Fruit fly (Drosophila melanogaster) whole organism, embryonic: ENCODE data around the gene spidey.

Experiments
- Ada2b ChIP-seq: fragments of 200-800 bp; sonication (Bioruptor generic); IDR thresholded peaks from 2 replicates; pipeline ENCODE4 v1.3.6; 2022; ENCODE audit warnings: missing biosample characterization, missing genetic modification characterization
- B-H1 ChIP-seq: fragments of 200-800 bp; sonication (Bioruptor generic); IDR thresholded peaks from 3 replicates; pipeline ENCODE4 v1.3.6; 2022; ENCODE audit warnings: missing biosample characterization, missing genetic modification characterization
- CG11247 ChIP-seq: fragments of 200-800 bp; sonication (Bioruptor generic); IDR thresholded peaks from 2 replicates; pipeline ENCODE4 v1.3.6; 2022; ENCODE audit warnings: missing biosample characterization, missing genetic modification characterization
- CG12155 ChIP-seq: fragments of 200-800 bp; sonication (Bioruptor generic); optimal IDR thresholded peaks from 3 replicates; lab custom pipeline; 2016; ENCODE audit warnings: missing biosample characterization, missing genetic modification characterization
- CG12659 ChIP-seq: fragments of 200-800 bp; sonication (Bioruptor generic); optimal IDR thresholded peaks from 3 replicates; lab custom pipeline; 2017; ENCODE audit warnings: mild to moderate bottlenecking, missing biosample characterization, missing genetic modification reagents, missing genetic modification characterization
- CG14441 ChIP-seq: fragments of 200-800 bp; sonication (Bioruptor generic); IDR thresholded peaks from 2 replicates; pipeline ENCODE4 v1.3.6; 2022; ENCODE audit warnings: missing biosample characterization, missing genetic modification characterization
- CG14965 ChIP-seq: fragments of 200-800 bp; sonication (Bioruptor generic); optimal IDR thresholded peaks from 2 replicates; lab custom pipeline; 2016; ENCODE audit warnings: missing biosample characterization, missing genetic modification characterization, borderline replicate concordance
- CG15696 ChIP-seq: fragments of 200-800 bp; sonication (Bioruptor generic); optimal IDR thresholded peaks from 2 replicates; lab custom pipeline; 2019; ENCODE audit warnings: missing biosample characterization, mild to moderate bottlenecking, missing genetic modification characterization, moderate library complexity
- CG17612 ChIP-seq: fragments of 200-800 bp; sonication (Bioruptor generic); IDR thresholded peaks from 2 replicates; pipeline ENCODE4 v1.3.6; 2022; ENCODE audit warnings: missing biosample characterization, missing genetic modification characterization
- CG17912 ChIP-seq: fragments of 200-800 bp; sonication (Bioruptor generic); optimal IDR thresholded peaks from 2 replicates; lab custom pipeline; 2018; ENCODE audit warnings: missing biosample characterization, mild to moderate bottlenecking, missing genetic modification characterization
- CG31388 ChIP-seq: fragments of 200-800 bp; sonication (Bioruptor generic); optimal IDR thresholded peaks from 2 replicates; lab custom pipeline; 2016; ENCODE audit warnings: missing biosample characterization, missing genetic modification characterization
- CG3407 ChIP-seq: fragments of 200-800 bp; sonication (Bioruptor generic); optimal IDR thresholded peaks from 2 replicates; lab custom pipeline; 2018; ENCODE audit warnings: missing biosample characterization, mild to moderate bottlenecking, missing genetic modification characterization
- CG34224 ChIP-seq: fragments of 200-800 bp; sonication (Bioruptor generic); IDR thresholded peaks from 3 replicates; pipeline ENCODE4 v1.3.6; 2022; ENCODE audit warnings: missing biosample characterization, missing genetic modification characterization; ENCODE audit not compliant: partially characterized antibody
- CG7786 ChIP-seq: fragments of 200-800 bp; sonication (Bioruptor generic); optimal IDR thresholded peaks from 2 replicates; lab custom pipeline; 2016; ENCODE audit warnings: missing biosample characterization, missing genetic modification characterization
- CG8924 ChIP-seq: fragments of 200-800 bp; optimal IDR thresholded peaks from 3 replicates; lab custom pipeline; 2019; ENCODE audit warnings: missing biosample characterization, mild to moderate bottlenecking, missing genetic modification characterization, moderate library complexity
- CHES-1-like ChIP-seq: fragments of 200-800 bp; sonication (Bioruptor generic); optimal IDR thresholded peaks from 2 replicates; lab custom pipeline; 2016; ENCODE audit warnings: missing biosample characterization, missing genetic modification characterization
- CTCF ChIP-seq: fragments of 200-800 bp; sonication (Bioruptor generic); optimal IDR thresholded peaks from 2 replicates; lab custom pipeline; 2017; ENCODE audit warnings: missing biosample characterization, mild to moderate bottlenecking, missing genetic modification characterization, moderate library complexity
- Dip3 ChIP-seq: fragments of 200-800 bp; sonication (Bioruptor generic); optimal IDR thresholded peaks from 3 replicates; lab custom pipeline; 2016; ENCODE audit warnings: missing biosample characterization, missing genetic modification characterization
- Dp ChIP-seq: fragments of 200-800 bp; sonication (Bioruptor generic); optimal IDR thresholded peaks from 2 replicates; lab custom pipeline; 2018; ENCODE audit warnings: missing biosample characterization, mild to moderate bottlenecking, missing genetic modification characterization, moderate library complexity
- Eip74EF ChIP-seq, 2 experiments: fragments of 200-800 bp in 1 of 2; fragments of >200 bp in 1 of 2; sonication (Bioruptor generic) in 1 of 2; optimal IDR thresholded peaks; 2 replicates each; lab custom pipeline; 2017 to 2019; ENCODE audit warnings: missing biosample characterization in 2 of 2, missing genetic modification characterization in 2 of 2, mild to moderate bottlenecking in 1 of 2, moderate library complexity in 1 of 2
- Ets97D ChIP-seq: fragments of 200-800 bp; sonication (Bioruptor generic); optimal IDR thresholded peaks from 3 replicates; lab custom pipeline; 2016; ENCODE audit warnings: missing biosample characterization, missing genetic modification characterization
- Jarid2 ChIP-seq: fragments of 200-800 bp; sonication (Bioruptor generic); optimal IDR thresholded peaks from 3 replicates; lab custom pipeline; 2017; ENCODE audit warnings: mild to moderate bottlenecking, missing biosample characterization, missing genetic modification reagents, missing genetic modification characterization
- Lhr ChIP-seq: fragments of 200-800 bp; sonication (Bioruptor generic); optimal IDR thresholded peaks from 3 replicates; lab custom pipeline; 2017; ENCODE audit warnings: mild to moderate bottlenecking, missing biosample characterization, missing genetic modification reagents, missing genetic modification characterization
- Meics ChIP-seq: fragments of 200-800 bp; sonication (Bioruptor generic); optimal IDR thresholded peaks from 2 replicates; lab custom pipeline; 2017; ENCODE audit warnings: missing biosample characterization, mild to moderate bottlenecking, missing genetic modification characterization
- NfI ChIP-seq: fragments of 200-800 bp; sonication (Bioruptor generic); optimal IDR thresholded peaks from 3 replicates; lab custom pipeline; 2018; ENCODE audit warnings: missing biosample characterization, mild to moderate bottlenecking, missing genetic modification characterization, moderate library complexity
- Opbp ChIP-seq: fragments of 200-800 bp; sonication (Bioruptor generic); IDR thresholded peaks from 3 replicates; pipeline ENCODE4 v1.3.6; 2022; ENCODE audit warnings: missing biosample characterization, missing genetic modification characterization; ENCODE audit not compliant: partially characterized antibody
- Optix ChIP-seq: fragments of 200-800 bp; sonication (Bioruptor generic); IDR thresholded peaks from 3 replicates; pipeline ENCODE4 v1.3.6; 2022; ENCODE audit warnings: missing biosample characterization, missing genetic modification characterization
- Poxn ChIP-seq: fragments of 200-800 bp; sonication (Bioruptor generic); IDR thresholded peaks from 2 replicates; pipeline ENCODE4 v1.3.6; 2022; ENCODE audit warnings: missing biosample characterization, missing genetic modification characterization
- Trl ChIP-seq, 3 experiments: fragments of >200 bp in 2 of 3; fragments of 200-800 bp in 1 of 3; sonication (Bioruptor generic) in 1 of 3; optimal IDR thresholded peaks; 2 replicates in 1 of 3; 3 replicates in 2 of 3; lab custom pipeline; 2016 to 2017; ENCODE audit warnings: missing biosample characterization in 1 of 3, missing genetic modification characterization in 1 of 3
- ap ChIP-seq: fragments of 200-800 bp; sonication (Bioruptor generic); IDR thresholded peaks from 2 replicates; pipeline ENCODE4 v1.3.6; 2022; ENCODE audit warnings: missing biosample characterization, missing genetic modification characterization
- bab2 ChIP-seq: fragments of 200-800 bp; sonication (Bioruptor generic); optimal IDR thresholded peaks from 2 replicates; lab custom pipeline; 2016; ENCODE audit warnings: missing biosample characterization, missing genetic modification characterization
- bigmax ChIP-seq: fragments of 200-800 bp; sonication (Bioruptor generic); optimal IDR thresholded peaks from 2 replicates; lab custom pipeline; 2018; ENCODE audit warnings: missing biosample characterization, mild to moderate bottlenecking, missing genetic modification characterization
- chif ChIP-seq, 2 experiments: fragments of 200-800 bp; sonication (Bioruptor generic); optimal IDR thresholded peaks; 3 replicates each; lab custom pipeline; 2016; ENCODE audit warnings: missing biosample characterization in 2 of 2, missing genetic modification characterization in 2 of 2
- chm ChIP-seq: fragments of 200-800 bp; sonication (Bioruptor generic); IDR thresholded peaks from 2 replicates; pipeline ENCODE4 v1.3.6; 2022; ENCODE audit warnings: missing biosample characterization, missing genetic modification characterization
- crp ChIP-seq, 2 experiments: fragments of 200-800 bp; sonication (Bioruptor generic); optimal IDR thresholded peaks; 2 replicates in 1 of 2; 3 replicates in 1 of 2; lab custom pipeline; 2017; ENCODE audit warnings: missing biosample characterization in 2 of 2, missing genetic modification characterization in 2 of 2, mild to moderate bottlenecking in 1 of 2, moderate library complexity in 1 of 2
- grau ChIP-seq: fragments of 200-800 bp; optimal IDR thresholded peaks from 3 replicates; lab custom pipeline; 2019; ENCODE audit warnings: missing biosample characterization, mild to moderate bottlenecking, missing genetic modification characterization, moderate library complexity
- ind ChIP-seq: fragments of 200-800 bp; sonication (Bioruptor generic); optimal IDR thresholded peaks from 3 replicates; lab custom pipeline; 2016; ENCODE audit warnings: missing biosample characterization, missing genetic modification characterization
- kni ChIP-seq: fragments of 200-800 bp; sonication (Bioruptor generic); optimal IDR thresholded peaks from 3 replicates; lab custom pipeline; 2017; ENCODE audit warnings: mild to moderate bottlenecking, missing biosample characterization, missing genetic modification reagents, missing genetic modification characterization
- nmo ChIP-seq: fragments of 200-800 bp; sonication (Bioruptor generic); optimal IDR thresholded peaks from 2 replicates; lab custom pipeline; 2018; ENCODE audit warnings: missing biosample characterization, mild to moderate bottlenecking, missing genetic modification characterization, moderate library complexity
- ranshi ChIP-seq: fragments of 200-800 bp; sonication (Bioruptor generic); IDR thresholded peaks from 2 replicates; pipeline ENCODE4 v1.3.6; 2022; ENCODE audit warnings: missing biosample characterization, missing genetic modification characterization
- row ChIP-seq: fragments of 200-800 bp; sonication (Bioruptor generic); IDR thresholded peaks from 3 replicates; pipeline ENCODE4 v1.3.6; 2022; ENCODE audit warnings: missing biosample characterization, missing genetic modification characterization
- run ChIP-seq: fragments of 200-800 bp; sonication (Bioruptor generic); optimal IDR thresholded peaks from 3 replicates; lab custom pipeline; 2018; ENCODE audit warnings: missing biosample characterization, mild to moderate bottlenecking, missing genetic modification characterization
- sc ChIP-seq, 3 experiments: fragments of >200 bp in 2 of 3; fragments of 200-800 bp in 1 of 3; sonication (Bioruptor generic) in 1 of 3; optimal IDR thresholded peaks; 2 replicates in 2 of 3; 3 replicates in 1 of 3; lab custom pipeline; 2017; ENCODE audit warnings: mild to moderate bottlenecking in 1 of 3, missing biosample characterization in 1 of 3, missing genetic modification characterization in 1 of 3, missing genetic modification reagents in 1 of 3
- ssp ChIP-seq: fragments of 200-800 bp; sonication (Bioruptor generic); IDR thresholded peaks from 2 replicates; pipeline ENCODE4 v1.3.6; 2022; ENCODE audit warnings: missing biosample characterization, missing genetic modification characterization
- tna ChIP-seq: fragments of 200-800 bp; sonication (Bioruptor generic); IDR thresholded peaks from 2 replicates; pipeline ENCODE4 v1.3.6; 2022; ENCODE audit warnings: missing biosample characterization, missing genetic modification characterization; ENCODE audit not compliant: partially characterized antibody
- usp ChIP-seq: fragments of >200 bp; optimal IDR thresholded peaks from 2 replicates; lab custom pipeline; 2017; ENCODE audit warnings: missing biosample characterization, missing genetic modification characterization
- z ChIP-seq: fragments of 200-800 bp; sonication (Bioruptor generic); IDR thresholded peaks from 3 replicates; pipeline ENCODE4 v1.3.6; 2022; ENCODE audit warnings: missing biosample characterization, missing genetic modification characterization

spidey gene

dm6 chrX:7937588-7938481 is 29.1 kb downstream of the spidey start (continued):
- TF ChIP-seq chm (GFP tag; lab: Robert Waterston, UW) (peak; percentile 54; the same call in 1 of the 2 replicates), ind (GFP tag; lab: Kevin White, UChicago) (peak; percentile 75), row (GFP tag; lab: Robert Waterston, UW) (peak; percentile 78), CG17612 (GFP tag; lab: Robert Waterston, UW) (no peak), CG12659 (GFP tag; lab: Kevin White, UChicago) (peak; percentile 79), tna (GFP tag; lab: Robert Waterston, UW) (no peak), chif (GFP tag; optimal IDR thresholded peaks at IDR 0.05; lab: Kevin White, UChicago) (peak; percentile 86 to 92), CG3407 (GFP tag; lab: Kevin White, UChicago) (peak; percentile 76), nmo (peak; percentile 92), crp (GFP tag; optimal IDR thresholded peaks at IDR 0.05; lab: Kevin White, UChicago) (peak; percentile 58 to 79), run (peak; percentile 66), CG14965 (GFP tag; lab: Kevin White, UChicago) (peak; percentile 23), grau (tag; lab: Kevin White, UChicago) (peak; percentile 74), NfI (GFP tag; lab: Kevin White, UChicago) (peak; percentile 80), Ets97D (GFP tag; lab: Kevin White, UChicago) (peak; percentile 50), usp (GFP tag; lab: Kevin White, UChicago) (no peak), Trl (optimal IDR thresholded peaks at IDR 0.05; lab: Kevin White, UChicago) (peak in 1 of 2 experiments; percentile 61), Trl (GFP tag; optimal IDR thresholded peaks at IDR 0.05; lab: Kevin White, UChicago) (peak; percentile 76), CG34224 (no peak), B-H1 (peak; percentile 54; the same call in 2 of the 3 replicates), CG17912 (GFP tag; lab: Kevin White, UChicago) (peak; percentile 48), CG7786 (GFP tag; lab: Kevin White, UChicago) (peak; percentile 80), ssp (peak; percentile 61), ranshi (GFP tag; lab: Robert Waterston, UW) (no peak; the same call in 1 of the 2 replicates), Dp (no peak), CG31388 (GFP tag; lab: Kevin White, UChicago) (peak; percentile 37), z (GFP tag; lab: Robert Waterston, UW) (no peak), CTCF (GFP tag; lab: Kevin White, UChicago) (peak; percentile 26), ap (GFP tag; lab: Robert Waterston, UW) (peak; percentile 47; the same call in 1 of the 2 replicates), Dip3 (GFP tag; lab: Kevin White, UChicago) (peak; percentile 55), Jarid2 (GFP tag; lab: Kevin White, UChicago) (peak; percentile 4), CG8924 (peak; percentile 77), Meics (GFP tag; lab: Kevin White, UChicago) (peak; percentile 68), CG14441 (GFP tag; lab: Robert Waterston, UW) (peak; percentile 64), bigmax (GFP tag; lab: Kevin White, UChicago) (no peak), Optix (GFP tag; lab: Robert Waterston, UW) (peak; percentile 82), CHES-1-like (GFP tag; lab: Kevin White, UChicago) (peak; percentile 77), CG12155 (peak; percentile 58), kni (GFP tag; lab: Kevin White, UChicago) (peak; percentile 87), CG11247 (no peak), Ada2b (peak; percentile 41; the same call in 1 of the 2 replicates), Eip74EF (GFP tag; optimal IDR thresholded peaks at IDR 0.05; lab: Kevin White, UChicago) (peak in 1 of 2 experiments; percentile 75), Opbp (GFP tag; lab: Robert Waterston, UW) (0 out of 3 replicates have a peak, but pooled peaks have one; percentile 6), sc (optimal IDR thresholded peaks at IDR 0.05; lab: Kevin White, UChicago) (no peak), sc (GFP tag; optimal IDR thresholded peaks at IDR 0.05; lab: Kevin White, UChicago) (peak; percentile 88), Lhr (peak; percentile 73), bab2 (GFP tag; lab: Kevin White, UChicago) (peak; percentile 79), Poxn (GFP tag; lab: Robert Waterston, UW) (no peak), CG15696 (tag; lab: Kevin White, UChicago) (peak; percentile 70)
